Fruit fly (Drosophila melanogaster) Kc167 (cell line): ENCODE results near the gene CG2233.

Experiments
- Sin3A ChIP-seq: fragments of >200 bp; optimal IDR thresholded peaks from 2 replicates; lab custom pipeline; 2018; ENCODE audit warnings: missing external identifiers
- psq ChIP-seq: fragments of >200 bp; optimal IDR thresholded peaks from 2 replicates; lab custom pipeline; 2017; ENCODE audit warnings: missing external identifiers

DNA sequence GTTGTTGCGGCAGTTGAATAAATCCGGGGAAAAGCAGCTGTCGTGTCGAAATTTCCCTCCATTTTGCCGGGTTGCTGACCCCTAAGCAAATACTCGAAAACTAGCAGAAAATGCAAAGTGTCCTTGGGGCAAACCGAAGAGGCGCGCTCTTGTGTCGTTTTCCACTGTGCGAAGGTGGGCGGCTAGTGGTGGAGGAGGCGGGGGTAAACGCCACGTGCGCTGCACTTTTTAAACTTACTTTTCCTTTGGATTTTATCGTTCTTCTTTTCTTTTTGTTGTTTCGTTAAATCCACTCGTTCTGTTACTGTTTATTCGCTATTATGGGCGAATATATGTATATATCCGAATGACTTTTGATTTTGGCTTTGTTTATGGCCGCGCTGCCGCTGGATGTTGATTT is 22.3 kb upstream of the CG2233 start:
- TF ChIP-seq psq (lab: Kevin White, UChicago) (no peak), Sin3A (lab: Kevin White, UChicago) (no peak)
